Fruit fly (Drosophila melanogaster) whole organism, prepupa: ENCODE measurements around the gene GNBP1.

Source experiments
- CG10669 ChIP-seq: fragments of 200-800 bp; sonication (Bioruptor generic); optimal IDR thresholded peaks from 3 replicates; lab custom pipeline; 2018; ENCODE audit warnings: missing biosample characterization, mild to moderate bottlenecking, missing genetic modification characterization, moderate library complexity
- CG11294 ChIP-seq: fragments of 200-800 bp; sonication (Bioruptor generic); IDR thresholded peaks from 2 replicates; pipeline ENCODE4 v1.3.6; 2022; ENCODE audit warnings: missing biosample characterization, missing genetic modification characterization
- CG11762 ChIP-seq: fragments of 200-800 bp; sonication (Bioruptor generic); optimal IDR thresholded peaks from 3 replicates; lab custom pipeline; 2016; ENCODE audit warnings: missing biosample characterization, missing genetic modification characterization; ENCODE audit not compliant: insufficient read depth
- CG11902 ChIP-seq: fragments of 200-800 bp; sonication (Bioruptor generic); optimal IDR thresholded peaks from 3 replicates; lab custom pipeline; 2016; ENCODE audit warnings: missing biosample characterization, missing genetic modification characterization
- CG1621 ChIP-seq: fragments of 200-800 bp; sonication (Bioruptor generic); optimal IDR thresholded peaks from 3 replicates; lab custom pipeline; 2018; ENCODE audit warnings: missing biosample characterization, mild to moderate bottlenecking, missing genetic modification characterization
- CG16779 ChIP-seq: fragments of 200-800 bp; sonication (Bioruptor generic); optimal IDR thresholded peaks from 3 replicates; lab custom pipeline; 2017; ENCODE audit warnings: missing biosample characterization, mild to moderate bottlenecking, missing genetic modification characterization
- CG3032 ChIP-seq: fragments of 200-800 bp; optimal IDR thresholded peaks from 2 replicates; lab custom pipeline; 2019; ENCODE audit warnings: missing biosample characterization, mild to moderate bottlenecking, missing genetic modification characterization, moderate library complexity
- CG3919 ChIP-seq: fragments of 200-800 bp; sonication (Bioruptor generic); optimal IDR thresholded peaks from 3 replicates; lab custom pipeline; 2016; ENCODE audit warnings: missing biosample characterization, missing genetic modification characterization
- CG4318 ChIP-seq: fragments of 200-800 bp; sonication (Bioruptor generic); optimal IDR thresholded peaks from 3 replicates; lab custom pipeline; 2017; ENCODE audit warnings: missing biosample characterization, mild to moderate bottlenecking, missing genetic modification characterization
- CG6163 ChIP-seq: fragments of 200-800 bp; sonication (Bioruptor generic); IDR thresholded peaks from 3 replicates; pipeline ENCODE4 v1.3.6; 2022; ENCODE audit warnings: missing biosample characterization, missing genetic modification characterization
- CG6276 ChIP-seq: fragments of 200-800 bp; sonication (Bioruptor generic); optimal IDR thresholded peaks from 2 replicates; lab custom pipeline; 2017; ENCODE audit warnings: missing biosample characterization, mild to moderate bottlenecking, missing genetic modification characterization
- CG6808 ChIP-seq: fragments of 200-800 bp; sonication (Bioruptor generic); optimal IDR thresholded peaks from 3 replicates; lab custom pipeline; 2017; ENCODE audit warnings: missing biosample characterization, missing genetic modification characterization, mild to moderate bottlenecking, moderate library complexity, missing genetic modification reagents
- CG6854 ChIP-seq: fragments of 200-800 bp; sonication (Bioruptor generic); optimal IDR thresholded peaks from 2 replicates; lab custom pipeline; 2017; ENCODE audit warnings: missing biosample characterization, mild to moderate bottlenecking, missing genetic modification characterization
- CG7368 ChIP-seq: fragments of 200-800 bp; sonication (Bioruptor generic); optimal IDR thresholded peaks from 3 replicates; lab custom pipeline; 2016; ENCODE audit warnings: missing biosample characterization, missing genetic modification characterization
- CG8119 ChIP-seq: fragments of 200-800 bp; sonication (Bioruptor generic); IDR thresholded peaks from 3 replicates; pipeline ENCODE4 v1.3.6; 2022; ENCODE audit warnings: missing biosample characterization, missing genetic modification characterization
- CG8319 ChIP-seq: fragments of 200-800 bp; sonication (Bioruptor generic); optimal IDR thresholded peaks from 3 replicates; lab custom pipeline; 2016; ENCODE audit warnings: missing biosample characterization, missing genetic modification characterization
- CG8632 ChIP-seq: fragments of 200-800 bp; sonication (Bioruptor generic); optimal IDR thresholded peaks from 3 replicates; lab custom pipeline; 2016; ENCODE audit warnings: missing biosample characterization, missing genetic modification characterization
- Eip75B ChIP-seq: fragments of 200-800 bp; sonication (Bioruptor generic); optimal IDR thresholded peaks from 3 replicates; lab custom pipeline; 2016; ENCODE audit warnings: missing biosample characterization, missing genetic modification characterization
- Eip93F ChIP-seq: fragments of 200-800 bp; sonication (Bioruptor generic); optimal IDR thresholded peaks from 2 replicates; lab custom pipeline; 2016; ENCODE audit warnings: missing biosample characterization, mild to moderate bottlenecking, missing genetic modification characterization
- Ets21C ChIP-seq: fragments of 200-800 bp; sonication (Bioruptor generic); optimal IDR thresholded peaks from 3 replicates; lab custom pipeline; 2016; ENCODE audit warnings: missing biosample characterization, missing genetic modification characterization
- Ets96B ChIP-seq: fragments of 200-800 bp; optimal IDR thresholded peaks from 2 replicates; lab custom pipeline; 2019; ENCODE audit warnings: missing biosample characterization, mild to moderate bottlenecking, missing genetic modification characterization, moderate library complexity
- Gug ChIP-seq: fragments of 200-800 bp; sonication (Bioruptor generic); IDR thresholded peaks from 2 replicates; pipeline ENCODE4 v1.3.6; 2022; ENCODE audit warnings: missing biosample characterization, missing genetic modification characterization
- Hr38 ChIP-seq: sonication (Bioruptor generic); optimal IDR thresholded peaks from 2 replicates; lab custom pipeline; 2016; ENCODE audit warnings: missing biosample characterization, missing genetic modification characterization
- Hr4 ChIP-seq: fragments of 200-800 bp; sonication (Bioruptor generic); optimal IDR thresholded peaks from 3 replicates; lab custom pipeline; 2016; ENCODE audit warnings: missing biosample characterization, missing genetic modification characterization
- Lpt ChIP-seq: fragments of 200-800 bp; sonication (Bioruptor generic); optimal IDR thresholded peaks from 3 replicates; lab custom pipeline; 2016; ENCODE audit warnings: missing biosample characterization, missing genetic modification characterization
- Met ChIP-seq: fragments of 200-800 bp; sonication (Bioruptor generic); optimal IDR thresholded peaks from 3 replicates; lab custom pipeline; 2016; ENCODE audit warnings: missing biosample characterization, missing genetic modification characterization
- OdsH ChIP-seq: fragments of 200-800 bp; sonication (Bioruptor generic); optimal IDR thresholded peaks from 3 replicates; lab custom pipeline; 2016; ENCODE audit warnings: missing biosample characterization, missing genetic modification characterization
- Smox ChIP-seq: fragments of 200-800 bp; sonication (Bioruptor generic); optimal IDR thresholded peaks from 3 replicates; lab custom pipeline; 2016; ENCODE audit warnings: missing biosample characterization, missing genetic modification characterization
- Sox102F ChIP-seq: fragments of 200-800 bp; sonication (Bioruptor generic); optimal IDR thresholded peaks from 2 replicates; lab custom pipeline; 2016; ENCODE audit warnings: missing biosample characterization, mild to moderate bottlenecking, missing genetic modification characterization
- Sox14 ChIP-seq: fragments of 200-800 bp; sonication (Bioruptor generic); optimal IDR thresholded peaks from 3 replicates; lab custom pipeline; 2016; ENCODE audit warnings: missing biosample characterization, missing genetic modification characterization
- achi ChIP-seq: fragments of 200-800 bp; sonication (Bioruptor generic); optimal IDR thresholded peaks from 3 replicates; lab custom pipeline; 2016; ENCODE audit warnings: missing biosample characterization, missing genetic modification characterization
- acj6 ChIP-seq: fragments of 200-800 bp; sonication (Bioruptor generic); optimal IDR thresholded peaks from 3 replicates; lab custom pipeline; 2016; ENCODE audit warnings: missing biosample characterization, missing genetic modification characterization
- cyc ChIP-seq: fragments of 200-800 bp; sonication (Bioruptor generic); optimal IDR thresholded peaks from 3 replicates; lab custom pipeline; 2016; ENCODE audit warnings: missing biosample characterization, missing genetic modification characterization
- dac ChIP-seq: fragments of 200-800 bp; sonication (Bioruptor generic); optimal IDR thresholded peaks from 2 replicates; lab custom pipeline; 2017; ENCODE audit warnings: missing biosample characterization, mild to moderate bottlenecking, missing genetic modification characterization
- dsx ChIP-seq: fragments of 200-800 bp; optimal IDR thresholded peaks from 3 replicates; lab custom pipeline; 2019; ENCODE audit warnings: missing biosample characterization, mild to moderate bottlenecking, missing genetic modification characterization, moderate library complexity; ENCODE audit not compliant: poor library complexity, severe bottlenecking
- eg ChIP-seq: fragments of 200-800 bp; sonication (Bioruptor generic); IDR thresholded peaks from 3 replicates; pipeline ENCODE4 v1.3.6; 2022; ENCODE audit warnings: missing biosample characterization, missing genetic modification characterization
- fd59A ChIP-seq: fragments of 200-800 bp; sonication (Bioruptor generic); optimal IDR thresholded peaks from 2 replicates; lab custom pipeline; 2017; ENCODE audit warnings: missing biosample characterization, mild to moderate bottlenecking, missing genetic modification characterization, missing genetic modification reagents
- fd85E ChIP-seq: fragments of 200-800 bp; sonication (Bioruptor generic); optimal IDR thresholded peaks from 3 replicates; lab custom pipeline; 2016; ENCODE audit warnings: missing biosample characterization, missing genetic modification characterization
- fkh ChIP-seq: fragments of 200-800 bp; sonication (Bioruptor generic); optimal IDR thresholded peaks from 3 replicates; lab custom pipeline; 2017; ENCODE audit warnings: missing biosample characterization, mild to moderate bottlenecking, missing genetic modification characterization, moderate library complexity
- lz ChIP-seq: fragments of 200-800 bp; sonication (Bioruptor generic); optimal IDR thresholded peaks from 3 replicates; lab custom pipeline; 2016; ENCODE audit warnings: missing biosample characterization, missing genetic modification characterization
- net ChIP-seq: fragments of 200-800 bp; sonication (Bioruptor generic); optimal IDR thresholded peaks from 3 replicates; lab custom pipeline; 2016; ENCODE audit warnings: missing biosample characterization, missing genetic modification characterization
- pdm3 ChIP-seq: fragments of 200-800 bp; sonication (Bioruptor generic); optimal IDR thresholded peaks from 3 replicates; lab custom pipeline; 2016; ENCODE audit warnings: missing biosample characterization, missing genetic modification characterization
- salr ChIP-seq, 2 experiments: fragments of 200-800 bp; sonication (Bioruptor generic); optimal IDR thresholded peaks; 3 replicates each; lab custom pipeline; 2016 to 2018; ENCODE audit warnings: missing biosample characterization in 2 of 2, missing genetic modification characterization in 2 of 2, mild to moderate bottlenecking in 1 of 2
- spab ChIP-seq: fragments of 200-800 bp; sonication (Bioruptor generic); optimal IDR thresholded peaks from 2 replicates; lab custom pipeline; 2017; ENCODE audit warnings: missing biosample characterization, mild to moderate bottlenecking, missing genetic modification characterization, missing genetic modification reagents
- ss ChIP-seq, 2 experiments: fragments of 200-800 bp; sonication (Bioruptor generic); optimal IDR thresholded peaks; 2 replicates in 1 of 2; 3 replicates in 1 of 2; lab custom pipeline; 2017 to 2018; ENCODE audit warnings: mild to moderate bottlenecking in 2 of 2, missing biosample characterization in 2 of 2, missing genetic modification characterization in 2 of 2, moderate library complexity in 1 of 2
- svp ChIP-seq: fragments of 200-800 bp; sonication (Bioruptor generic); peaks from one replicate; lab custom pipeline; 2016; ENCODE audit warnings: missing biosample characterization, missing genetic modification characterization

Gene GNBP1

dm6 chr3L:18667115-18667514, 8.5 kb upstream of the GNBP1 start, which contains the start of gene CG42495 (continued):
- TF ChIP-seq CG11902 (GFP tag; lab: Kevin White, UChicago): no peak
- TF ChIP-seq Hr38 (GFP tag; lab: Kevin White, UChicago): no peak
- no peak for TF ChIP-seq Ets21C (GFP tag; lab: Kevin White, UChicago)
- no peak for TF ChIP-seq fd59A (GFP tag; lab: Kevin White, UChicago)
- no peak for TF ChIP-seq CG1621 (tag; lab: Kevin White, UChicago)
- no peak for TF ChIP-seq CG8319 (GFP tag; lab: Kevin White, UChicago)
- no peak for TF ChIP-seq CG3032
- no peak for TF ChIP-seq Smox (GFP tag; lab: Kevin White, UChicago)
- no peak for TF ChIP-seq salr (GFP tag; optimal IDR thresholded peaks at IDR 0.05; lab: Kevin White, UChicago)
- TF ChIP-seq, all 60 proteins: peak for 7

- TF ChIP-seq Lpt (GFP tag; lab: Kevin White, UChicago) (no peak), svp (GFP tag; lab: Kevin White, UChicago) (peak; percentile 94)
These were observed 5.7 kb upstream of the GNBP1 start for dm6 chr3L:18669874-18670273.

DNA sequence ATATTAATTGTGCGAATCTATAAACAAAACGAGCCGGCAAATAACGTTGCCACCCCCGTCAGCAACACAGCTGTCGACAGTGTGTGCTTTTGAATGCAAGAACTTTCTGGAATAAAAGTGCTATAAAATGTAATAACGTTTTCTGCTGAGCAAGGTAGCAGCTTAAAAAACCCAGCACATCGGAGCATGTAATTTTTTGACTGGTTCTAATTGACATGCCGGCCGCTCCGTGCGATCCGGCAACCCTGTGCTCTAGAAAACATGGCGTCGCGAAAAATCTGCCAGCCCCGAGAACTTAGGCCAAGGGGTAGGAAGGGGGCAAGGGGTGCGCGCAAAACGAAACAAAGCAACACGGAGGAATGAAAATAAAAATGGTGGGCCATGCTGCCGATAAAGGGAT, 3.4 kb upstream of the GNBP1 start:
- no peak for TF ChIP-seq fd85E (GFP tag; lab: Kevin White, UChicago)
- no peak for TF ChIP-seq CG10669
- TF ChIP-seq dsx (GFP tag; lab: Kevin White, UChicago): peak; percentile 37
- no peak for TF ChIP-seq CG4318
- TF ChIP-seq achi (GFP tag; lab: Kevin White, UChicago): peak; percentile 80
- peak; percentile 48 for TF ChIP-seq CG3919 (GFP tag; lab: Kevin White, UChicago)
- TF ChIP-seq spab: no peak
- TF ChIP-seq CG16779 (tag; lab: Kevin White, UChicago): no peak
- TF ChIP-seq CG8119 (GFP tag; lab: Robert Waterston, UW): 0 out of 3 replicates have a peak, but pooled peaks have one; percentile 23
- TF ChIP-seq net (GFP tag; lab: Kevin White, UChicago): no peak
- TF ChIP-seq Met: no peak
- no peak for TF ChIP-seq OdsH (GFP tag; lab: Kevin White, UChicago)
- TF ChIP-seq CG6808: no peak
- no peak for TF ChIP-seq fkh
- TF ChIP-seq Ets21C (GFP tag; lab: Kevin White, UChicago): no peak
- TF ChIP-seq svp (GFP tag; lab: Kevin White, UChicago): peak; percentile 82
- no peak for TF ChIP-seq pdm3 (GFP tag; lab: Kevin White, UChicago)
- no peak for TF ChIP-seq CG11902 (GFP tag; lab: Kevin White, UChicago)
- peak; percentile 35; the same call in 2 of the 3 replicates for TF ChIP-seq CG6163 (GFP tag; lab: Robert Waterston, UW)
- TF ChIP-seq dac (GFP tag; lab: Kevin White, UChicago): no peak
- TF ChIP-seq Hr4 (GFP tag; lab: Kevin White, UChicago): no peak
- TF ChIP-seq CG3032: peak; percentile 21
- TF ChIP-seq CG6854 (GFP tag; lab: Kevin White, UChicago): no peak
- no peak for TF ChIP-seq CG7368 (GFP tag; lab: Kevin White, UChicago)
- no peak for TF ChIP-seq CG6276
- TF ChIP-seq Hr38 (GFP tag; lab: Kevin White, UChicago): no peak
- no peak for TF ChIP-seq eg (GFP tag; lab: Robert Waterston, UW)
- no peak for TF ChIP-seq CG8319 (GFP tag; lab: Kevin White, UChicago)
- TF ChIP-seq salr (GFP tag; optimal IDR thresholded peaks at IDR 0.05; lab: Kevin White, UChicago): no peak
- TF ChIP-seq Lpt (GFP tag; lab: Kevin White, UChicago): no peak
- TF ChIP-seq Gug (GFP tag; lab: Robert Waterston, UW): no peak
- no peak for TF ChIP-seq Eip93F (GFP tag; lab: Kevin White, UChicago)
- TF ChIP-seq CG11762 (GFP tag; lab: Kevin White, UChicago): no peak
- TF ChIP-seq Ets96B: no peak
- peak; percentile 61 for TF ChIP-seq lz (GFP tag; lab: Kevin White, UChicago)
- no peak for TF ChIP-seq CG11294
- TF ChIP-seq Sox102F (GFP tag; lab: Kevin White, UChicago): no peak
- no peak for TF ChIP-seq acj6 (GFP tag; lab: Kevin White, UChicago)
- TF ChIP-seq CG8632: peak; percentile 24
- no peak for TF ChIP-seq ss (GFP tag; optimal IDR thresholded peaks at IDR 0.05; lab: Kevin White, UChicago)
- TF ChIP-seq Eip75B (GFP tag; lab: Kevin White, UChicago): peak; percentile 63
- TF ChIP-seq Sox14 (GFP tag; lab: Kevin White, UChicago): peak; percentile 92
- no peak for TF ChIP-seq CG1621 (tag; lab: Kevin White, UChicago)
- peak; percentile 34 for TF ChIP-seq cyc
- TF ChIP-seq fd59A (GFP tag; lab: Kevin White, UChicago): no peak
